Fruit fly (Drosophila melanogaster): ENCODE data around the gene PhKgamma.

dm6 chrX:11684462-11684861 lies 10.5 kb upstream of the PhKgamma start:
- no peak for TF ChIP-seq D1 (tag; optimal IDR thresholded peaks at IDR 0.05)
- peak; percentile 43; the same call in 1 of the 3 replicates for TF ChIP-seq CG4496 (GFP tag; IDR thresholded peaks at IDR 0.05)
- peak; percentile 26 for TF ChIP-seq CG15710 (tag; optimal IDR thresholded peaks at IDR 0.05)
- peak; percentile 21 for TF ChIP-seq Snoo (tag; optimal IDR thresholded peaks at IDR 0.05)
- TF ChIP-seq CG17806 (tag; optimal IDR thresholded peaks at IDR 0.05) = no peak
- TF ChIP-seq Pif1A (GFP tag; optimal IDR thresholded peaks at IDR 0.05) = peak; percentile 50
- no peak for TF ChIP-seq CG10348 (GFP tag; IDR thresholded peaks at IDR 0.05)
- TF ChIP-seq CG13204 (GFP tag; optimal IDR thresholded peaks at IDR 0.05) = peak; percentile 60
